Fruit fly (Drosophila melanogaster): ENCODE measurements around the gene Mpc1.

The Mpc1 gene

DNA sequence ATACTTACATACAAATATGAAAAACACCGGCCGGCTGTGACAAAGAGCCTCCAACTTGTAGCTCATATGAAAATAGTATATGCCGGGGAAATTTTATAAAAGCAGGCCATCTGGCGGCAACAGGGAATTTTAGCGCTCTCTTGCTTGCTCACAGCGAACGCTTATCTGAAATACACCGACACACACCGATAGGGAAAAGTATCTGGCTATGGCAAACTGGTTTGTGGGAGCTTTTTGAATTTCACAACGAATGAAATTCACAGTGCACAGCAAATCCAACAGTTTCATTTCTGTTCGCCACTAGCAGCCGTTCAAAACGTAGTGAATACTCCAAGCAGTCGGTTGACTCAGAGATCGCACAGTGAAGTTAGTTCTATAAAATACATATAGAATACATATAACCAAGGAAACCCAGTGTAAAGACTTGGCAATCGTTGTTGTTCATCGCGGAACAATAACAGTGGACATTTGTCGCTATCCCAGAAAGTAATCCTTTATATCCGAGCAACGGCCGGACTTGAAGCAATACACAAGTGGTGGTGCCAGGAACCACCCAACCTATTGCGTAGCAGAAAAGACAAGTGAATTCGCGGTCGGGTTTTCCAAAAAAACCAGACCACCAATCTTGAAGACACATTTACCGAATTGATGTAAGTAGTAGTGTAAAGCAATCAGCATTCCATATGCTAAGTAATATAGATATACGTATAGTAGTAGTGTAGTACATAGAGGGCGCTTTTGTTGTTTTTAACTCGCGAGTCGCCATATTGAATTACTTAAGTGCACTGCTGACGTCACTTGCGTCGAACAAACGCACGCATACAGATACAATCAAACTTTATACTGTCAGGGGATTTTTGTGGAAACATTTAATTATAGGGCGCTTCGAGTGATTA, 10.2 kb downstream of the Mpc1 start:
- TF ChIP-seq CG8159 (tag; optimal IDR thresholded peaks at IDR 0.05) (no peak), rn (GFP tag; IDR thresholded peaks at IDR 0.05) (no peak), CG14655 (GFP tag; optimal IDR thresholded peaks at IDR 0.05) (no peak), CG17806 (tag; optimal IDR thresholded peaks at IDR 0.05) (no peak), CG12605 (GFP tag; IDR thresholded peaks at IDR 0.05) (peak; percentile 74), gl (tag; optimal IDR thresholded peaks at IDR 0.05) (no peak), Ets98B (GFP tag; IDR thresholded peaks at IDR 0.05) (peak; percentile 59; the same call in 1 of the 2 replicates), CG9948 (tag; optimal IDR thresholded peaks at IDR 0.05) (no peak), CG8301 (tag; optimal IDR thresholded peaks at IDR 0.05) (no peak), CG32121 (GFP tag; IDR thresholded peaks at IDR 0.05) (no peak), EcR (GFP tag; optimal IDR thresholded peaks at IDR 0.05) (peak; percentile 18), CG10348 (GFP tag; IDR thresholded peaks at IDR 0.05) (no peak), CG34367 (tag; optimal IDR thresholded peaks at IDR 0.05) (no peak), Snoo (tag; optimal IDR thresholded peaks at IDR 0.05) (peak; percentile 17), Pif1B (GFP tag; optimal IDR thresholded peaks at IDR 0.05) (peak; percentile 35), fd96Ca (GFP tag; IDR thresholded peaks at IDR 0.05) (no peak; the same call in 2 of the 3 replicates), CG4496 (GFP tag; IDR thresholded peaks at IDR 0.05) (peak; percentile 5; the same call in 1 of the 3 replicates), D1 (tag; optimal IDR thresholded peaks at IDR 0.05) (no peak), CG13204 (GFP tag; optimal IDR thresholded peaks at IDR 0.05) (no peak), Pif1A (GFP tag; optimal IDR thresholded peaks at IDR 0.05) (peak; percentile 13), CG15710 (tag; optimal IDR thresholded peaks at IDR 0.05) (no peak)

dm6 chr3R:18916715-18917253, 11.7 kb downstream of the Mpc1 start:
- TF ChIP-seq CG32121 (GFP tag; IDR thresholded peaks at IDR 0.05) (peak; percentile 25; the same call in 1 of the 2 replicates), EcR (GFP tag; optimal IDR thresholded peaks at IDR 0.05) (peak; percentile 37), fd96Ca (GFP tag; IDR thresholded peaks at IDR 0.05) (no peak; the same call in 2 of the 3 replicates), gl (tag; optimal IDR thresholded peaks at IDR 0.05) (no peak), CG13204 (GFP tag; optimal IDR thresholded peaks at IDR 0.05) (no peak), CG4496 (GFP tag; IDR thresholded peaks at IDR 0.05) (no peak), Snoo (tag; optimal IDR thresholded peaks at IDR 0.05) (no peak), CG12605 (GFP tag; IDR thresholded peaks at IDR 0.05) (peak; percentile 48), CG15710 (tag; optimal IDR thresholded peaks at IDR 0.05) (no peak), CG14655 (GFP tag; optimal IDR thresholded peaks at IDR 0.05) (no peak)

dm6 chr3R:18915644-18916194, 12.7 kb downstream of the Mpc1 start:
- no peak for TF ChIP-seq D1 (tag; optimal IDR thresholded peaks at IDR 0.05)
- TF ChIP-seq CG34367 (tag; optimal IDR thresholded peaks at IDR 0.05), result no peak
- TF ChIP-seq CG8301 (tag; optimal IDR thresholded peaks at IDR 0.05), result no peak
- no peak for TF ChIP-seq CG10348 (GFP tag; IDR thresholded peaks at IDR 0.05)
- no peak for TF ChIP-seq CG13204 (GFP tag; optimal IDR thresholded peaks at IDR 0.05)
- TF ChIP-seq gl (tag; optimal IDR thresholded peaks at IDR 0.05), result no peak
- peak; percentile 40 for TF ChIP-seq EcR (GFP tag; optimal IDR thresholded peaks at IDR 0.05)
- TF ChIP-seq CG14655 (GFP tag; optimal IDR thresholded peaks at IDR 0.05), result no peak
- no peak for TF ChIP-seq CG17806 (tag; optimal IDR thresholded peaks at IDR 0.05)

DNA sequence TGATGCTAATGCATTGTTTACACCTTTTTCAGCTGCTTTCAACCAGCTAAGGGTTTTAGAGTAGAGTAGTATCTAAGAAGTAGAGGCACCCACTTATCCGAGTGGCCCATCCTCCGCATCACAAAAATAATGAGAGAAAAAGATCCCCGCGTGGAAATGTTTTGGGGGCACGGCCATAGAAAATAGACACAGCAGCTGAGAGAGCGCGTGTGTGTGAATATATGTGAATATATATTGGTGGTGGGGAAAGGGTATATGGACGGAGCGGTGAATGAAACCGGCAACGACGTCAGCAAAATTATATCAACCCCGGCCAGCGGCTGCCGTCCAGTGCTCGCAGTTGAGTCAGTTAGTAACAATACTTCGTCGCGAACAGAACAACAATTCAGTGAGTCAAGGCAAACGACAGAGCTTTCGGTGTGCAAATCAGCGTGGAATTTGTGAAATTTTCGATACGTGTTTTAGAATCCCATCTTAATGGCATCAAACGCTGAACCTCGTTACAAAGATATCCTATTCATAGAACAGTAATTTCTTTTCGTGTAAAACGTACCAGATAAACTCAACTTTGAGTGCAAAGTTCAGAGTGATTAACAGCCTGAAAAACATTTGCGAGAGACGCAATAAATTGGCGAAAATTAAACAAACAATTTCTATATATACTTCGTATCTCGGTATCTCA, 13.7 kb downstream of the Mpc1 start, which contains the start of gene Xrp1:
Gene Xrp1 (plus strand): TSS at position 375 of the 682 bp plus-strand sequence.
- TF ChIP-seq rn (GFP tag; IDR thresholded peaks at IDR 0.05) (no peak), CG32121 (GFP tag; IDR thresholded peaks at IDR 0.05) (peak; percentile 67; the same call in 1 of the 2 replicates), Ets98B (GFP tag; IDR thresholded peaks at IDR 0.05) (peak; percentile 49), CG4496 (GFP tag; IDR thresholded peaks at IDR 0.05) (peak; percentile 62; the same call in 1 of the 3 replicates), CG14655 (GFP tag; optimal IDR thresholded peaks at IDR 0.05) (no peak), CG13204 (GFP tag; optimal IDR thresholded peaks at IDR 0.05) (peak; percentile 32), CG9948 (tag; optimal IDR thresholded peaks at IDR 0.05) (no peak), fd96Ca (GFP tag; IDR thresholded peaks at IDR 0.05) (peak; percentile 54; the same call in 1 of the 3 replicates), gl (tag; optimal IDR thresholded peaks at IDR 0.05) (no peak), CG10348 (GFP tag; IDR thresholded peaks at IDR 0.05) (0 out of 2 replicates have a peak, but pooled peaks have one; percentile 37), CG17806 (tag; optimal IDR thresholded peaks at IDR 0.05) (no peak), Snoo (tag; optimal IDR thresholded peaks at IDR 0.05) (no peak), CG12605 (GFP tag; IDR thresholded peaks at IDR 0.05) (peak; percentile 48), EcR (GFP tag; optimal IDR thresholded peaks at IDR 0.05) (peak; percentile 54)
